Fruit fly (Drosophila melanogaster) whole organism, embryonic: ENCODE results near the gene RluA-1.

Experiments used
- Awh ChIP-seq: fragments of 200-800 bp; sonication (Bioruptor generic); IDR thresholded peaks from 2 replicates; pipeline ENCODE4, ENCODE4 v1.3.6; 2022; ENCODE audit warnings: missing biosample characterization, missing genetic modification characterization
- BtbVII ChIP-seq: fragments of 200-800 bp; sonication (Bioruptor generic); optimal IDR thresholded peaks from 3 replicates; lab custom pipeline; 2017; ENCODE audit warnings: missing biosample characterization, mild to moderate bottlenecking, missing genetic modification characterization
- C15 ChIP-seq: fragments of 200-800 bp; sonication (Bioruptor generic); IDR thresholded peaks from 3 replicates; pipeline ENCODE4 v1.3.6; 2022; ENCODE audit warnings: missing biosample characterization, missing genetic modification characterization
- CG10209 ChIP-seq: fragments of 200-800 bp; sonication (Bioruptor generic); optimal IDR thresholded peaks from 3 replicates; lab custom pipeline; 2017; ENCODE audit warnings: missing biosample characterization, mild to moderate bottlenecking, missing genetic modification characterization, missing genetic modification reagents
- CG1024 ChIP-seq: fragments of 200-800 bp; sonication (Bioruptor generic); IDR thresholded peaks from 2 replicates; pipeline ENCODE4 v1.3.6; 2022; ENCODE audit warnings: missing biosample characterization, missing genetic modification characterization
- CG10959 ChIP-seq: fragments of 200-800 bp; sonication (Bioruptor generic); IDR thresholded peaks from 2 replicates; pipeline ENCODE4 v1.3.6; 2022; ENCODE audit warnings: missing biosample characterization, missing genetic modification characterization
- CG11247 ChIP-seq: fragments of 200-800 bp; sonication (Bioruptor generic); IDR thresholded peaks from 2 replicates; pipeline ENCODE4 v1.3.6; 2022; ENCODE audit warnings: missing biosample characterization, missing genetic modification characterization
- CG14014 ChIP-seq: fragments of 200-800 bp; sonication (Bioruptor generic); IDR thresholded peaks from 2 replicates; pipeline ENCODE4 v1.3.6; 2022; ENCODE audit warnings: missing biosample characterization, missing genetic modification characterization
- CG16813 ChIP-seq: fragments of 200-800 bp; sonication (Bioruptor generic); IDR thresholded peaks from 3 replicates; pipeline ENCODE4 v1.3.6; 2022; ENCODE audit warnings: missing biosample characterization, missing genetic modification characterization; ENCODE audit not compliant: partially characterized antibody
- CG17186 ChIP-seq: fragments of 200-800 bp; sonication (Bioruptor generic); optimal IDR thresholded peaks from 3 replicates; lab custom pipeline; 2017; ENCODE audit warnings: missing biosample characterization, missing genetic modification reagents, missing genetic modification characterization
- CG17328 ChIP-seq: fragments of 200-800 bp; sonication (Bioruptor generic); IDR thresholded peaks from 2 replicates; pipeline ENCODE4 v1.3.6; 2022; ENCODE audit warnings: missing biosample characterization, missing genetic modification characterization
- CG17359 ChIP-seq: fragments of 200-800 bp; sonication (Bioruptor generic); optimal IDR thresholded peaks from 3 replicates; lab custom pipeline; 2018; ENCODE audit warnings: missing biosample characterization, mild to moderate bottlenecking, missing genetic modification characterization, moderate library complexity
- CG17361 ChIP-seq: fragments of 200-800 bp; sonication (Bioruptor generic); IDR thresholded peaks from 3 replicates; pipeline ENCODE4 v1.3.6; 2022; ENCODE audit warnings: missing biosample characterization, missing genetic modification characterization
- CG17612 ChIP-seq: fragments of 200-800 bp; sonication (Bioruptor generic); IDR thresholded peaks from 2 replicates; pipeline ENCODE4 v1.3.6; 2022; ENCODE audit warnings: missing biosample characterization, missing genetic modification characterization
- CG17802 ChIP-seq: fragments of 200-800 bp; sonication (Bioruptor generic); optimal IDR thresholded peaks from 2 replicates; lab custom pipeline; 2018; ENCODE audit warnings: missing biosample characterization, mild to moderate bottlenecking, missing genetic modification characterization, moderate library complexity
- CG17912 ChIP-seq: fragments of 200-800 bp; sonication (Bioruptor generic); optimal IDR thresholded peaks from 2 replicates; lab custom pipeline; 2018; ENCODE audit warnings: missing biosample characterization, mild to moderate bottlenecking, missing genetic modification characterization
- CG18476 ChIP-seq: fragments of 200-800 bp; sonication (Bioruptor generic); optimal IDR thresholded peaks from 2 replicates; lab custom pipeline; 2016; ENCODE audit warnings: missing biosample characterization, mild to moderate bottlenecking, missing genetic modification characterization
- CG2889 ChIP-seq: fragments of 200-800 bp; sonication (Bioruptor generic); IDR thresholded peaks from 3 replicates; pipeline ENCODE4 v1.3.6; 2022; ENCODE audit warnings: missing biosample characterization, missing genetic modification characterization
- CG30431 ChIP-seq: fragments of 200-800 bp; sonication (Bioruptor generic); optimal IDR thresholded peaks from 2 replicates; lab custom pipeline; 2017; ENCODE audit warnings: missing biosample characterization, missing genetic modification characterization
- CG3995 ChIP-seq: fragments of 200-800 bp; sonication (Bioruptor generic); optimal IDR thresholded peaks from 3 replicates; lab custom pipeline; 2016; ENCODE audit warnings: missing biosample characterization, missing genetic modification characterization
- CG4360 ChIP-seq: fragments of 200-800 bp; sonication (Bioruptor generic); IDR thresholded peaks from 2 replicates; pipeline ENCODE4 v1.3.6; 2022; ENCODE audit warnings: missing biosample characterization, missing genetic modification characterization
- CG6683 ChIP-seq: fragments of 200-800 bp; sonication (Bioruptor generic); optimal IDR thresholded peaks from 2 replicates; lab custom pipeline; 2017; ENCODE audit warnings: missing biosample characterization, mild to moderate bottlenecking, missing genetic modification characterization, missing genetic modification reagents
- CG6765 ChIP-seq: fragments of 200-800 bp; sonication (Bioruptor generic); optimal IDR thresholded peaks from 3 replicates; lab custom pipeline; 2017; ENCODE audit warnings: missing biosample characterization, mild to moderate bottlenecking, missing genetic modification characterization
- CG8359 ChIP-seq: fragments of 200-800 bp; sonication (Bioruptor generic); optimal IDR thresholded peaks from 2 replicates; lab custom pipeline; 2017; ENCODE audit warnings: missing biosample characterization, mild to moderate bottlenecking, missing genetic modification characterization, borderline replicate concordance
- CG9797 ChIP-seq: fragments of 200-800 bp; sonication (Bioruptor generic); optimal IDR thresholded peaks from 3 replicates; lab custom pipeline; 2018; ENCODE audit warnings: missing biosample characterization, mild to moderate bottlenecking, missing genetic modification characterization
- Dad ChIP-seq: fragments of 200-800 bp; sonication (Bioruptor generic); optimal IDR thresholded peaks from 3 replicates; lab custom pipeline; 2016; ENCODE audit warnings: missing biosample characterization, missing genetic modification characterization
- Dp ChIP-seq: fragments of 200-800 bp; sonication (Bioruptor generic); optimal IDR thresholded peaks from 2 replicates; lab custom pipeline; 2018; ENCODE audit warnings: missing biosample characterization, mild to moderate bottlenecking, missing genetic modification characterization, moderate library complexity
- HmgD ChIP-seq: fragments of 200-800 bp; sonication (Bioruptor generic); optimal IDR thresholded peaks from 3 replicates; lab custom pipeline; 2016; ENCODE audit warnings: missing biosample characterization, missing genetic modification characterization
- Hr78 ChIP-seq, 2 experiments: fragments of 200-800 bp in 1 of 2; fragments of >200 bp in 1 of 2; sonication (Bioruptor generic) in 1 of 2; optimal IDR thresholded peaks; 2 replicates each; lab custom pipeline; 2017 to 2019; ENCODE audit warnings: missing biosample characterization in 2 of 2, missing genetic modification characterization in 2 of 2, mild to moderate bottlenecking in 1 of 2, moderate library complexity in 1 of 2
- MBD-R2 ChIP-seq: fragments of 200-800 bp; sonication (Bioruptor generic); IDR thresholded peaks from 2 replicates; pipeline ENCODE4 v1.3.6; 2022; ENCODE audit warnings: missing biosample characterization, missing genetic modification characterization
- Ravus ChIP-seq: fragments of 200-800 bp; sonication (Bioruptor generic); IDR thresholded peaks from 2 replicates; pipeline ENCODE4 v1.3.6; 2022; ENCODE audit warnings: missing biosample characterization, missing genetic modification characterization
- Sox100B ChIP-seq: fragments of 200-800 bp; sonication (Bioruptor generic); optimal IDR thresholded peaks from 3 replicates; lab custom pipeline; 2018; ENCODE audit warnings: missing biosample characterization, mild to moderate bottlenecking, missing genetic modification characterization
- Ssrp ChIP-seq: fragments of 200-800 bp; sonication (Bioruptor generic); optimal IDR thresholded peaks from 2 replicates; lab custom pipeline; 2018; ENCODE audit warnings: missing biosample characterization, mild to moderate bottlenecking, missing genetic modification characterization, moderate library complexity
- TFAM ChIP-seq: fragments of 200-800 bp; sonication (Bioruptor generic); optimal IDR thresholded peaks from 2 replicates; lab custom pipeline; 2017; ENCODE audit warnings: missing biosample characterization, missing genetic modification characterization, inconsistent platforms
- Xrp1 ChIP-seq: fragments of 200-800 bp; sonication (Bioruptor generic); IDR thresholded peaks from 2 replicates; pipeline ENCODE4 v1.3.6; 2022; ENCODE audit warnings: missing biosample characterization, missing genetic modification characterization
- ab ChIP-seq: fragments of 200-800 bp; sonication (Bioruptor generic); optimal IDR thresholded peaks from 2 replicates; lab custom pipeline; 2016; ENCODE audit warnings: missing biosample characterization, missing genetic modification characterization
- abd-A ChIP-seq: fragments of 200-800 bp; sonication (Bioruptor generic); optimal IDR thresholded peaks from 3 replicates; lab custom pipeline; 2019; ENCODE audit warnings: missing biosample characterization, mild to moderate bottlenecking, missing genetic modification characterization, moderate library complexity
- ac ChIP-seq: fragments of 200-800 bp; sonication (Bioruptor generic); optimal IDR thresholded peaks from 3 replicates; lab custom pipeline; 2017; ENCODE audit warnings: missing biosample characterization, mild to moderate bottlenecking, missing genetic modification characterization
- bcd ChIP-seq: fragments of 200-800 bp; sonication (Bioruptor generic); optimal IDR thresholded peaks from 2 replicates; lab custom pipeline; 2017; ENCODE audit warnings: missing biosample characterization, mild to moderate bottlenecking, missing genetic modification characterization
- dan ChIP-seq: fragments of 200-800 bp; sonication (Bioruptor generic); IDR thresholded peaks from 2 replicates; pipeline ENCODE4 v1.3.6; 2022; ENCODE audit warnings: missing biosample characterization, missing genetic modification characterization
- dmrt11E ChIP-seq: fragments of 200-800 bp; sonication (Bioruptor generic); optimal IDR thresholded peaks from 3 replicates; lab custom pipeline; 2018; ENCODE audit warnings: missing biosample characterization, mild to moderate bottlenecking, missing genetic modification characterization, moderate library complexity
- inv ChIP-seq: fragments of 200-800 bp; sonication (Bioruptor generic); IDR thresholded peaks from 2 replicates; pipeline ENCODE4 v1.3.6; 2022; ENCODE audit warnings: missing biosample characterization, missing genetic modification characterization; ENCODE audit not compliant: partially characterized antibody
- jumu ChIP-seq: fragments of 200-800 bp; sonication (Bioruptor generic); optimal IDR thresholded peaks from 3 replicates; lab custom pipeline; 2016; ENCODE audit warnings: missing biosample characterization, missing genetic modification characterization
- klu ChIP-seq: fragments of 200-800 bp; sonication (Bioruptor generic); IDR thresholded peaks from 2 replicates; pipeline ENCODE4 v1.3.6; 2022; ENCODE audit warnings: missing biosample characterization, missing genetic modification characterization
- lmd ChIP-seq: fragments of 200-800 bp; sonication (Bioruptor generic); IDR thresholded peaks from 2 replicates; pipeline ENCODE4 v1.3.6; 2022; ENCODE audit warnings: missing biosample characterization, missing genetic modification characterization
- lola ChIP-seq, 3 experiments: fragments of >200 bp in 2 of 3; fragments of 200-800 bp in 1 of 3; sonication (Bioruptor generic) in 1 of 3; optimal IDR thresholded peaks; 2 replicates each; lab custom pipeline; 2017 to 2019; ENCODE audit warnings: missing biosample characterization in 3 of 3, missing genetic modification characterization in 3 of 3, mild to moderate bottlenecking in 1 of 3, moderate library complexity in 1 of 3
- onecut ChIP-seq: fragments of 200-800 bp; sonication (Bioruptor generic); IDR thresholded peaks from 2 replicates; pipeline ENCODE4 v1.3.6; 2022; ENCODE audit warnings: missing biosample characterization, missing genetic modification characterization
- pita ChIP-seq: fragments of 200-800 bp; sonication (Bioruptor generic); optimal IDR thresholded peaks from 2 replicates; lab custom pipeline; 2017; ENCODE audit warnings: missing biosample characterization, mild to moderate bottlenecking, missing genetic modification characterization
- stwl ChIP-seq: fragments of 200-800 bp; sonication (Bioruptor generic); optimal IDR thresholded peaks from 3 replicates; lab custom pipeline; 2018; ENCODE audit warnings: missing biosample characterization, mild to moderate bottlenecking, missing genetic modification characterization, moderate library complexity
- toy ChIP-seq: fragments of 200-800 bp; sonication (Bioruptor generic); IDR thresholded peaks from 2 replicates; pipeline ENCODE4 v1.3.6; 2022; ENCODE audit warnings: missing biosample characterization, missing genetic modification characterization
- z ChIP-seq: fragments of 200-800 bp; sonication (Bioruptor generic); IDR thresholded peaks from 3 replicates; pipeline ENCODE4 v1.3.6; 2022; ENCODE audit warnings: missing biosample characterization, missing genetic modification characterization

RluA-1 gene

dm6 chr2L:10466865-10467270 lies 7.3 kb downstream of the RluA-1 start (continued):
- no peak for TF ChIP-seq CG17612 (GFP tag; lab: Robert Waterston, UW)
- no peak for TF ChIP-seq z (GFP tag; lab: Robert Waterston, UW)
- no peak for TF ChIP-seq ac
- TF ChIP-seq CG6765 (GFP tag; lab: Kevin White, UChicago): no peak
- TF ChIP-seq inv (GFP tag; lab: Robert Waterston, UW): no peak
- 0 out of 2 replicates have a peak, but pooled peaks have one; percentile 24 for TF ChIP-seq dan (GFP tag; lab: Robert Waterston, UW)
- peak; percentile 80 for TF ChIP-seq lmd (GFP tag; lab: Robert Waterston, UW)
- TF ChIP-seq Sox100B (GFP tag; lab: Kevin White, UChicago): peak; percentile 82
- peak; percentile 53 for TF ChIP-seq jumu
- TF ChIP-seq pita: no peak
- TF ChIP-seq CG1024 (GFP tag; lab: Robert Waterston, UW): no peak
- no peak for TF ChIP-seq CG11247
- no peak for TF ChIP-seq CG17912 (GFP tag; lab: Kevin White, UChicago)
- TF ChIP-seq CG9797 (GFP tag; lab: Kevin White, UChicago): no peak
- peak; percentile 36 for TF ChIP-seq TFAM (GFP tag; lab: Kevin White, UChicago)
- no peak for TF ChIP-seq Dp (GFP tag; lab: Kevin White, UChicago)
- TF ChIP-seq onecut: 0 out of 2 replicates have a peak, but pooled peaks have one; percentile 15
- TF ChIP-seq stwl (tag; lab: Kevin White, UChicago): no peak
- TF ChIP-seq CG18476: peak; percentile 46
- TF ChIP-seq HmgD (GFP tag; lab: Kevin White, UChicago): no peak
- TF ChIP-seq Hr78 (GFP tag; optimal IDR thresholded peaks at IDR 0.05; lab: Kevin White, UChicago): peak in 1 of 2 experiments; percentile 38
- peak; percentile 68 for TF ChIP-seq Ssrp (tag; lab: Kevin White, UChicago)
- TF ChIP-seq CG14014: no peak
- peak; percentile 87 for TF ChIP-seq CG17361 (GFP tag; lab: Robert Waterston, UW)
- no peak for TF ChIP-seq toy
- no peak for TF ChIP-seq Ravus (GFP tag; lab: Robert Waterston, UW)
- TF ChIP-seq Dad (GFP tag; lab: Kevin White, UChicago): peak; percentile 42
- TF ChIP-seq CG10959 (GFP tag; lab: Robert Waterston, UW): no peak; the same call in 1 of the 2 replicates
- peak; percentile 74 for TF ChIP-seq CG17359 (tag; lab: Kevin White, UChicago)
- TF ChIP-seq lola (GFP tag; optimal IDR thresholded peaks at IDR 0.05; lab: Kevin White, UChicago): peak in 1 of 3 experiments; percentile 74
- TF ChIP-seq CG2889 (GFP tag; lab: Robert Waterston, UW): 0 out of 3 replicates have a peak, but pooled peaks have one; percentile 5
- no peak for TF ChIP-seq MBD-R2 (GFP tag; lab: Robert Waterston, UW)
- no peak for TF ChIP-seq abd-A
- peak; percentile 17 for TF ChIP-seq CG10209 (GFP tag; lab: Kevin White, UChicago)
- no peak for TF ChIP-seq CG17328 (GFP tag; lab: Robert Waterston, UW)
- TF ChIP-seq CG17802 (tag; lab: Kevin White, UChicago): peak; percentile 24
- peak; percentile 21 for TF ChIP-seq CG6683
- TF ChIP-seq ab (GFP tag; lab: Kevin White, UChicago): no peak
- no peak for TF ChIP-seq CG16813 (GFP tag; lab: Robert Waterston, UW)
- TF ChIP-seq klu (GFP tag; lab: Robert Waterston, UW): no peak
- no peak for TF ChIP-seq CG4360 (GFP tag; lab: Robert Waterston, UW)
- peak; percentile 53 for TF ChIP-seq dmrt11E
- TF ChIP-seq Awh (GFP tag; lab: Robert Waterston, UW): no peak
- TF ChIP-seq Xrp1 (GFP tag; lab: Robert Waterston, UW): peak; percentile 78
- peak; percentile 46 for TF ChIP-seq BtbVII
- TF ChIP-seq CG3995 (GFP tag; lab: Kevin White, UChicago): no peak
- peak; percentile 27 for TF ChIP-seq CG8359 (GFP tag; lab: Kevin White, UChicago)
- TF ChIP-seq CG30431 (GFP tag; lab: Kevin White, UChicago): peak; percentile 35
- peak; percentile 78 for TF ChIP-seq bcd
- TF ChIP-seq C15: no peak
- no peak for TF ChIP-seq CG17186 (GFP tag; lab: Kevin White, UChicago)
